Fruit fly (Drosophila melanogaster) Kc167 (cell line): ENCODE measurements around the gene CG12951.

ENCODE experiments used
- Myc ChIP-seq: fragments of >200 bp; optimal IDR thresholded peaks from 2 replicates; lab custom pipeline; 2017; ENCODE audit warnings: missing external identifiers
- Sin3A ChIP-seq: fragments of >200 bp; optimal IDR thresholded peaks from 2 replicates; lab custom pipeline; 2018; ENCODE audit warnings: missing external identifiers
- h ChIP-seq: fragments of >200 bp; optimal IDR thresholded peaks from 3 replicates; lab custom pipeline; 2018; ENCODE audit warnings: missing external identifiers
- insv ChIP-seq: fragments of >200 bp; optimal IDR thresholded peaks from 3 replicates; lab custom pipeline; 2018; ENCODE audit warnings: missing external identifiers
- psq ChIP-seq: fragments of >200 bp; optimal IDR thresholded peaks from 2 replicates; lab custom pipeline; 2017; ENCODE audit warnings: missing external identifiers
- ttk ChIP-seq: sonication (Bioruptor generic); optimal IDR thresholded peaks from 2 replicates; lab custom pipeline; 2017; ENCODE audit warnings: missing external identifiers

CG12951 gene

DNA sequence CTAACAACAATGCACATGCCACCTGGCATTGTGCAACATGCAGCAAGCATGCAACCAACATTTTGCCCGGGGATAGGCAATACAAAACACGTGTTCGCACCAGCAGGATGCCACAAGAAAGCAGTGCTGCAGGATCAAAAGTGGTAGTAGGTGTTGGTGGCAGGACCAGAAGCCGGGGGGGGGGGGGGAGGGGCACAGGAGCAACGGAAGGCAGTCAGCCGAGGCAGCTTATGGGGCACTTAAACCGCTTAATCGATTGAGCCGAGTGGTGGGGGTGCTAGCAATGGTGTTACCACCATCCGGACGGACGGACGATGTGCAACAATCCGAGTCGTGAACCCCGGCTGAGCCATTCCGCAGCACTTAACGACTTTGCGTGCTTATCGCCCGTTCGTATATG is 33.0 kb downstream of the CG12951 start:
- no peak for TF ChIP-seq Myc (lab: Kevin White, UChicago)
- TF ChIP-seq ttk (lab: Kevin White, UChicago), result no peak
- TF ChIP-seq insv, result no peak
- TF ChIP-seq Sin3A (lab: Kevin White, UChicago), result no peak
- no peak for TF ChIP-seq h
- no peak for TF ChIP-seq psq (lab: Kevin White, UChicago)

- TF ChIP-seq Sin3A (lab: Kevin White, UChicago) (no peak), insv (no peak), psq (lab: Kevin White, UChicago) (no peak), Myc (lab: Kevin White, UChicago) (no peak), h (no peak), ttk (lab: Kevin White, UChicago) (no peak)
Measured at dm6 chr3R:9287710-9288109, 42.4 kb downstream of the CG12951 start.
